Worm (Caenorhabditis elegans): ENCODE data around the gene R155.3.

The R155.3 gene

DNA sequence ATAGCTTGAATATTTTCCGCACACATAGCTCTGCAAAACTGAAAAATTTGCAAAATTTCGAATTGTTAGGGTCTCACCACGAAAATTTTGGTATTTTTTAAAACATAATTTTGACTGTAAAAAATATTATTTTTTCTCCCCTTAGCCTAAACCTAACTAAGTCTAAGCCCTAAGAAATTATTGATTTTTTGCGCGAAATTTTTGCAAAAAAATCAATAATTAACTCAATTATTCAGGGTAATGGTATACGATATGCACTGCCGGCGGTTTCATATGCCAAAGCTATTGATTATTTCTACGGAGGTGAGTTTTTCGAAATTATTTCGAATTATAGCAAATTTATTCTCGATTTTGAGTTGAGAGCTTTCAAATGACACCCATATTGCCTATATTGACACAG is 24.7 kb upstream of the R155.3 start:
- no peak for TF ChIP-seq unc-3 (GFP tag; conservative IDR thresholded peaks at IDR 0.05)
- no peak for TF ChIP-seq unc-3 (tag; optimal IDR thresholded peaks at IDR 0.05)
- TF ChIP-seq hlh-15 (tag; optimal IDR thresholded peaks at IDR 0.05): no peak
- TF ChIP-seq ets-4 (tag; optimal IDR thresholded peaks at IDR 0.05): no peak
- TF ChIP-seq ceh-48 (tag; optimal IDR thresholded peaks at IDR 0.05): peak; percentile 21
- TF ChIP-seq ceh-31 (tag; optimal IDR thresholded peaks at IDR 0.05): no peak

DNA sequence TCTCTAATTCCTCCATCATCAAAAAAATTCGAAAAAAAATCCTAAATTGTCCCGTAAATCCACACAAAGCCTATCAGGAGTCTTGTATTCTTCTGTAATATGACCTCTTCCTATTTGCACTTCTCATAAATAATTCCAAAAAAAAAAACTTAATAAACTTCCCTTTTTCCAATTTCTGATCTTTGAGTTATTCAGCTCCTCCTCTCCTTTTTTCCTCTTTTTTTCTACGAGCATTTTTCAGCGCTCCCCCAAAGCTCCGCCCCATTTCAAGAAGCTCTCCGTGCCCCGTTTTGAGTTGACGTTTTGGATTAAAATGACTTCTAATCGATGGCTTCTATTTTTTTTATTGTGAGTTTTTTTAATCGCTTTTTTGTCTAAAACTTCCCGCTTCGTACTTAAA is 21.0 kb upstream of the R155.3 start, which contains the start of gene lgc-42:
Gene lgc-42 (plus strand): TSS at position 301 of the 400 bp plus-strand sequence.
- TF ChIP-seq unc-42 (tag; optimal IDR thresholded peaks at IDR 0.05) (no peak), elt-4 (tag; optimal IDR thresholded peaks at IDR 0.05) (no peak), ceh-6 (GFP tag; optimal IDR thresholded peaks at IDR 0.05) (no peak), C08G9.2 (tag; optimal IDR thresholded peaks at IDR 0.05) (no peak), tbx-7 (tag; optimal IDR thresholded peaks at IDR 0.05) (no peak), rnt-1 (tag; optimal IDR thresholded peaks at IDR 0.05) (no peak), pax-1 (tag; optimal IDR thresholded peaks at IDR 0.05) (no peak), elt-2 (tag; optimal IDR thresholded peaks at IDR 0.05) (no peak), zip-5 (tag; optimal IDR thresholded peaks at IDR 0.05) (no peak), sox-4 (tag; optimal IDR thresholded peaks at IDR 0.05) (no peak), fkh-10 (GFP tag; optimal IDR thresholded peaks at IDR 0.05) (no peak), nhr-232 (tag; optimal IDR thresholded peaks at IDR 0.05) (no peak), gmeb-2 (tag; optimal IDR thresholded peaks at IDR 0.05) (no peak), sox-2 (GFP tag; IDR thresholded peaks at IDR 0.05) (no peak), pha-4 (tag; optimal IDR thresholded peaks at IDR 0.05) (no peak), ceh-24 (tag; optimal IDR thresholded peaks at IDR 0.05) (no peak), ceh-31 (tag; optimal IDR thresholded peaks at IDR 0.05) (no peak)

DNA sequence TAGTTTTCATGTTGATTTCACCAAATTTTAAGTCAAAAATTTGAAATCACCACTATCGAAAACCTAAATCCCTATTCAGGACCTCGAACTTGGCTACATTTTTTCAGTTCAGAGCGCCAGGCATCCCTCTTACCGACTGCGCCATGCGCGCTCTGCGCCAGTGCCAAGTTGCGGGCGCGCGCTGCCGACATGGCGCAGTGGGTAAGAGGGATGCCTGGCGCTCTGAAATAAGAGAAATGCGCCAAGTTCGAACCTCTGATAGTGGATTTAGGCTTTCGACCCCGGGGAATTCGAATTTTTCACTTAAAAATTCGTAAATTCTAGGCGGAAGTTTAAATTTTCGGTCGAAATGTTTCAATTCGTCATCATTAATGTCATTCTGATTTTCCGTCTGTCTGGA is 13.4 kb upstream of the R155.3 start:
- no peak for TF ChIP-seq F13H6.1 (tag; optimal IDR thresholded peaks at IDR 0.05)
- TF ChIP-seq nhr-232 (tag; optimal IDR thresholded peaks at IDR 0.05): no peak
- no peak for TF ChIP-seq ceh-19 (GFP tag; optimal IDR thresholded peaks at IDR 0.05)
- no peak for TF ChIP-seq pax-1 (tag; optimal IDR thresholded peaks at IDR 0.05)
- no peak for TF ChIP-seq syd-9 (tag; optimal IDR thresholded peaks at IDR 0.05)
- TF ChIP-seq unc-3 (GFP tag; conservative IDR thresholded peaks at IDR 0.05): no peak
- no peak for TF ChIP-seq unc-3 (tag; optimal IDR thresholded peaks at IDR 0.05)
- no peak for TF ChIP-seq K09A11.1 (tag; optimal IDR thresholded peaks at IDR 0.05; ENCODE audit: insufficient read depth)
- no peak for TF ChIP-seq dmd-4 (tag; optimal IDR thresholded peaks at IDR 0.05; ENCODE audit: borderline replicate concordance)
- TF ChIP-seq ceh-2 (tag; optimal IDR thresholded peaks at IDR 0.05): no peak
- no peak for TF ChIP-seq zip-5 (tag; optimal IDR thresholded peaks at IDR 0.05)
- TF ChIP-seq sox-4 (tag; optimal IDR thresholded peaks at IDR 0.05): no peak
- no peak for TF ChIP-seq hlh-30 (tag; optimal IDR thresholded peaks at IDR 0.05; ENCODE audit: insufficient read depth)
- no peak for TF ChIP-seq fkh-6 (tag; optimal IDR thresholded peaks at IDR 0.05)
- TF ChIP-seq npax-4 (tag; optimal IDR thresholded peaks at IDR 0.05): no peak
- no peak for TF ChIP-seq madf-2 (tag; optimal IDR thresholded peaks at IDR 0.05)
- TF ChIP-seq sdc-2 (tag; optimal IDR thresholded peaks at IDR 0.05): no peak
- no peak for TF ChIP-seq Y22D7AL.16 (tag; optimal IDR thresholded peaks at IDR 0.05)
- TF ChIP-seq ceh-45 (GFP tag; IDR thresholded peaks at IDR 0.05): no peak
- TF ChIP-seq fkh-10 (GFP tag; optimal IDR thresholded peaks at IDR 0.05): no peak
- TF ChIP-seq ztf-16 (tag; optimal IDR thresholded peaks at IDR 0.05): no peak

DNA sequence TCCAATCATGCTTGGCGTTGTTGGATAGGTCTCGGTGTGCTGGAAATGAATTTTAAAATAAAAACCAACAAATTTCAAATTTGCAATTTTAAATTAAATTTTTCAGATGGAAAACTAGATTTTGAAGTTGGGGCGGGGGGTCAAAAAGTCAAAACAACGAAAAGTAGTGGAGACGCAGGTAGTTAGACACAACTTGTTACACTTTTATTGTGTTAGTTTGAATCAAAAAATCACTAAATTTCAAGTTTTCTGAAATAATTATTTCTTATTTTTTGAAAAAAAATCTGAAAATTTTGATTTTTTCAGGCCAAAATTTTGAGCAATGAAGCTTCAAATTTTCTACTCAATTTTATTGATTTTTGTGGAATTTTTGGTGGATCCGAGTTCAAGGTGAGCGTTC is 11.2 kb upstream of the R155.3 start, which contains the start of gene Y39A3B.8:
Gene Y39A3B.8 (plus strand): TSS at position 301 of the 400 bp plus-strand sequence.
- TF ChIP-seq rnt-1 (tag; optimal IDR thresholded peaks at IDR 0.05) (no peak), C38D4.7 (GFP tag; optimal IDR thresholded peaks at IDR 0.05) (no peak), pha-2 (tag; optimal IDR thresholded peaks at IDR 0.05) (no peak), ttx-3 (tag; optimal IDR thresholded peaks at IDR 0.05) (no peak), hlh-6 (tag; optimal IDR thresholded peaks at IDR 0.05) (no peak)

Data from whole organism, late embryonic.